Worm (Caenorhabditis elegans): ENCODE measurements around the gene tes-1.

DNA sequence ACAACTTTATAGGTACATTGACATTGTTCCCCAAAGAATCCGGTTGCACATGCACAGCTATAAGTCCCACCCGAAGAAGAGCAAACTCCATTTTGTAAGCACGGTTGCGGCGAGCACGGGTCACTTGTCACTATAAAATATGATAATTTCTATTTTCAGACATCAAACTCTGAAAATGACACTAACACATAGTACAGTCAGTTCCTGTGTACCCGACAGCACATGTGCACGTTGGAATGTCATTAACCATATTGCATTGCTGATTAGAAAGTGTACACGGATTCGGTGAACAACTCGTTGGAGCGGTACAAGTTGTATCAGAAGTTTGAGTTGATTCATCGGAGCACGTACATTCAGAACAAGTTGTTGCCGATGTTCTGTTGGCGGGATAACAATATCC, 46.0 kb upstream of the tes-1 start:
- TF ChIP-seq W03F9.2 (tag; optimal IDR thresholded peaks at IDR 0.05): no peak
- no peak for TF ChIP-seq him-1 (tag; optimal IDR thresholded peaks at IDR 0.05)
- TF ChIP-seq dao-5 (tag; optimal IDR thresholded peaks at IDR 0.05): no peak
